Worm (Caenorhabditis elegans): ENCODE data around the gene ufd-2.

ce11 chrII:8073222-8073621, 10.7 kb downstream of the ufd-2 start, which contains the start of gene gpcp-2:
- no peak for TF ChIP-seq gmeb-1 (tag; optimal IDR thresholded peaks at IDR 0.05)
- no peak for TF ChIP-seq unc-55 (GFP tag; optimal IDR thresholded peaks at IDR 0.05)
- no peak for TF ChIP-seq egl-27 (tag; optimal IDR thresholded peaks at IDR 0.05)

All from whole organism, L2 larva.